Fruit fly (Drosophila melanogaster) whole organism, adult: ENCODE measurements around the gene hdm.

ENCODE experiments used
- CG11617 ChIP-seq: fragments of 200-800 bp; sonication (Bioruptor generic); optimal IDR thresholded peaks from 2 replicates; lab custom pipeline; 2017; ENCODE audit warnings: mild to moderate bottlenecking, missing biosample characterization, missing genetic modification reagents, missing genetic modification characterization
- CG12768 ChIP-seq: fragments of 200-800 bp; sonication (Bioruptor generic); optimal IDR thresholded peaks from 2 replicates; lab custom pipeline; 2017; ENCODE audit warnings: missing biosample characterization, missing genetic modification characterization, mild to moderate bottlenecking, moderate library complexity, missing genetic modification reagents
- CG14711 ChIP-seq: fragments of 200-800 bp; sonication (Bioruptor generic); optimal IDR thresholded peaks from 2 replicates; lab custom pipeline; 2018; ENCODE audit warnings: missing biosample characterization, mild to moderate bottlenecking, missing genetic modification characterization, moderate library complexity
- CG1620 ChIP-seq: fragments of 200-800 bp; sonication (Bioruptor generic); optimal IDR thresholded peaks from 2 replicates; lab custom pipeline; 2016; ENCODE audit warnings: missing biosample characterization, missing genetic modification characterization
- CG33017 ChIP-seq: fragments of 200-800 bp; sonication (Bioruptor generic); optimal IDR thresholded peaks from 2 replicates; lab custom pipeline; 2018; ENCODE audit warnings: missing biosample characterization, mild to moderate bottlenecking, missing genetic modification characterization, moderate library complexity
- CG5204 ChIP-seq: fragments of 200-800 bp; sonication (Bioruptor generic); optimal IDR thresholded peaks from 2 replicates; lab custom pipeline; 2016; ENCODE audit warnings: missing biosample characterization, missing genetic modification characterization
- CG7045 ChIP-seq: fragments of 200-800 bp; sonication (Bioruptor generic); optimal IDR thresholded peaks from 2 replicates; lab custom pipeline; 2017; ENCODE audit warnings: missing biosample characterization, mild to moderate bottlenecking, missing genetic modification characterization
- CG7101 ChIP-seq: fragments of 200-800 bp; sonication (Bioruptor generic); optimal IDR thresholded peaks from 2 replicates; lab custom pipeline; 2018; ENCODE audit warnings: missing biosample characterization, mild to moderate bottlenecking, missing genetic modification characterization, moderate library complexity
- Clk ChIP-seq: fragments of 200-800 bp; sonication (Bioruptor generic); optimal IDR thresholded peaks from 2 replicates; lab custom pipeline; 2017; ENCODE audit warnings: missing biosample characterization, missing genetic modification characterization
- Crg-1 ChIP-seq: fragments of 200-800 bp; sonication (Bioruptor generic); optimal IDR thresholded peaks from 2 replicates; lab custom pipeline; 2016; ENCODE audit warnings: missing biosample characterization, missing genetic modification characterization
- Hr96 ChIP-seq: fragments of 200-800 bp; sonication (Bioruptor generic); optimal IDR thresholded peaks from 2 replicates; lab custom pipeline; 2016; ENCODE audit warnings: missing biosample characterization, missing genetic modification characterization
- Mnt ChIP-seq: fragments of 200-800 bp; sonication (Bioruptor generic); optimal IDR thresholded peaks from 2 replicates; lab custom pipeline; 2016; ENCODE audit warnings: missing biosample characterization, mild to moderate bottlenecking, missing genetic modification characterization
- bab1 ChIP-seq: fragments of 200-800 bp; sonication (Bioruptor generic); optimal IDR thresholded peaks from 3 replicates; lab custom pipeline; 2019; ENCODE audit warnings: missing biosample characterization, mild to moderate bottlenecking, missing genetic modification characterization, moderate library complexity
- cic ChIP-seq: fragments of 200-800 bp; sonication (Bioruptor generic); optimal IDR thresholded peaks from 2 replicates; lab custom pipeline; 2017; ENCODE audit warnings: missing biosample characterization, mild to moderate bottlenecking, missing genetic modification characterization, moderate library complexity
- cnc ChIP-seq, 2 experiments: fragments of >200 bp; optimal IDR thresholded peaks; 2 replicates each; lab custom pipeline; 2017
- kay ChIP-seq: fragments of 200-800 bp; sonication (Bioruptor generic); peaks from one replicate; lab custom pipeline; 2016; ENCODE audit warnings: missing biosample characterization, missing genetic modification characterization, borderline replicate concordance
- ovo ChIP-seq: fragments of 200-800 bp; sonication (Bioruptor generic); optimal IDR thresholded peaks from 2 replicates; lab custom pipeline; 2016; ENCODE audit warnings: missing biosample characterization, missing genetic modification characterization
- pad ChIP-seq: fragments of 200-800 bp; sonication (Bioruptor generic); optimal IDR thresholded peaks from 3 replicates; lab custom pipeline; 2017; ENCODE audit warnings: missing biosample characterization, missing genetic modification characterization, mild to moderate bottlenecking, moderate library complexity, missing genetic modification reagents
- tj ChIP-seq: fragments of 200-800 bp; sonication (Bioruptor generic); optimal IDR thresholded peaks from 3 replicates; lab custom pipeline; 2017; ENCODE audit warnings: missing biosample characterization, mild to moderate bottlenecking, missing genetic modification characterization, moderate library complexity
- toe ChIP-seq: fragments of 200-800 bp; sonication (Bioruptor generic); optimal IDR thresholded peaks from 2 replicates; lab custom pipeline; 2016; ENCODE audit warnings: missing biosample characterization, missing genetic modification characterization

Gene hdm

dm6 chrX:7930236-7931027 lies 10.5 kb upstream of the hdm start:
- TF ChIP-seq CG12768 (peak; percentile 6), tj (peak; percentile 8), CG7101 (tag; lab: Kevin White, UChicago) (peak; percentile 19), Mnt (GFP tag; lab: Kevin White, UChicago) (no peak), pad (peak; percentile 25)

dm6 chrX:7924913-7925312 lies 5.0 kb upstream of the hdm start:
- TF ChIP-seq Hr96 (GFP tag; lab: Kevin White, UChicago) = no peak
- no peak for TF ChIP-seq pad
- no peak for TF ChIP-seq CG5204 (GFP tag; lab: Kevin White, UChicago)
- no peak for TF ChIP-seq CG11617 (GFP tag; lab: Kevin White, UChicago)
- TF ChIP-seq kay = no peak
- no peak for TF ChIP-seq ovo (GFP tag; lab: Kevin White, UChicago)
- TF ChIP-seq Crg-1 = no peak
- TF ChIP-seq tj = no peak
- TF ChIP-seq toe = no peak
- no peak for TF ChIP-seq cic (GFP tag; lab: Kevin White, UChicago)
- no peak for TF ChIP-seq CG12768
- no peak for TF ChIP-seq CG14711 (tag; lab: Kevin White, UChicago)
- no peak for TF ChIP-seq bab1 (GFP tag; lab: Kevin White, UChicago)
- TF ChIP-seq Clk (GFP tag; lab: Kevin White, UChicago) = no peak
- no peak for TF ChIP-seq CG1620 (GFP tag; lab: Kevin White, UChicago)
- TF ChIP-seq CG33017 (tag; lab: Kevin White, UChicago) = no peak
- no peak for TF ChIP-seq CG7045 (GFP tag; lab: Kevin White, UChicago)
- no peak for TF ChIP-seq Mnt (GFP tag; lab: Kevin White, UChicago)

- TF ChIP-seq CG33017 (tag; lab: Kevin White, UChicago) = no peak
- TF ChIP-seq cnc (optimal IDR thresholded peaks at IDR 0.05; lab: Kevin White, UChicago) = no peak
- TF ChIP-seq Hr96 (GFP tag; lab: Kevin White, UChicago) = no peak
- TF ChIP-seq CG7101 (tag; lab: Kevin White, UChicago) = no peak
- TF ChIP-seq cic (GFP tag; lab: Kevin White, UChicago) = no peak
- TF ChIP-seq ovo (GFP tag; lab: Kevin White, UChicago) = no peak
- no peak for TF ChIP-seq CG1620 (GFP tag; lab: Kevin White, UChicago)
- no peak for TF ChIP-seq Mnt (GFP tag; lab: Kevin White, UChicago)
- no peak for TF ChIP-seq toe
- TF ChIP-seq CG7045 (GFP tag; lab: Kevin White, UChicago) = no peak
These were observed 3.1 kb upstream of the hdm start for dm6 chrX:7923063-7923462.

- TF ChIP-seq bab1 (GFP tag; lab: Kevin White, UChicago) (peak; percentile 11), ovo (GFP tag; lab: Kevin White, UChicago) (peak; percentile 50), CG7101 (tag; lab: Kevin White, UChicago) (peak; percentile 38), CG14711 (tag; lab: Kevin White, UChicago) (peak; percentile 18), pad (no peak), cic (GFP tag; lab: Kevin White, UChicago) (peak; percentile 62), tj (peak; percentile 46), Mnt (GFP tag; lab: Kevin White, UChicago) (peak; percentile 35), CG5204 (GFP tag; lab: Kevin White, UChicago) (no peak), CG11617 (GFP tag; lab: Kevin White, UChicago) (peak; percentile 20), toe (no peak)
These were observed 7.8 kb downstream of the hdm start, which contains the start of gene snz for dm6 chrX:7911983-7912630. Gene snz (plus strand): TSS chrX:7912089.

- TF ChIP-seq CG12768 = no peak
- no peak for TF ChIP-seq CG1620 (GFP tag; lab: Kevin White, UChicago)
- TF ChIP-seq CG7101 (tag; lab: Kevin White, UChicago) = no peak
- no peak for TF ChIP-seq Mnt (GFP tag; lab: Kevin White, UChicago)
- no peak for TF ChIP-seq CG7045 (GFP tag; lab: Kevin White, UChicago)
These were observed 10.4 kb downstream of the hdm start for dm6 chrX:7909482-7909881.

dm6 chrX:7909069-7909389 lies 10.9 kb downstream of the hdm start:
- TF ChIP-seq tj (peak; percentile 96), Mnt (GFP tag; lab: Kevin White, UChicago) (no peak), kay (no peak), cic (GFP tag; lab: Kevin White, UChicago) (no peak), CG5204 (GFP tag; lab: Kevin White, UChicago) (no peak), CG14711 (tag; lab: Kevin White, UChicago) (no peak), Hr96 (GFP tag; lab: Kevin White, UChicago) (no peak), CG11617 (GFP tag; lab: Kevin White, UChicago) (no peak)
